Fruit fly (Drosophila melanogaster): Measurements from ENCODE around the gene CG11699.
A peak's percentile ranks its signal among the peaks of the same experiment; 100 is the strongest.

The CG11699 gene

dm6 chrX:11615652-11616495 is 45.5 kb downstream of the CG11699 start, which contains the start of the genes RPA3 and Met:
Gene RPA3 (minus strand): TSS chrX:11615840.
Gene Met (plus strand): TSS chrX:11616124.
- no peak for TF ChIP-seq CG1620 (GFP tag; optimal IDR thresholded peaks at IDR 0.05)
- no peak for TF ChIP-seq CG7045 (GFP tag; optimal IDR thresholded peaks at IDR 0.05)
- no peak for TF ChIP-seq CG12768 (GFP tag; optimal IDR thresholded peaks at IDR 0.05)
- peak; percentile 17 for TF ChIP-seq Mnt (GFP tag; optimal IDR thresholded peaks at IDR 0.05)
- no peak for TF ChIP-seq cic (GFP tag; optimal IDR thresholded peaks at IDR 0.05)
- peak; percentile 18 for TF ChIP-seq bab1 (GFP tag; optimal IDR thresholded peaks at IDR 0.05)
- no peak for TF ChIP-seq toe (GFP tag; optimal IDR thresholded peaks at IDR 0.05)
- TF ChIP-seq kay (GFP tag; ENCODE audit: borderline replicate concordance) = no peak
- TF ChIP-seq tj (GFP tag; optimal IDR thresholded peaks at IDR 0.05) = peak; percentile 84
- TF ChIP-seq CG5204 (GFP tag; optimal IDR thresholded peaks at IDR 0.05) = no peak
- no peak for TF ChIP-seq CG7101 (tag; optimal IDR thresholded peaks at IDR 0.05)

dm6 chrX:11616496-11616952 is 46.1 kb downstream of the CG11699 start:
- TF ChIP-seq pad (GFP tag; optimal IDR thresholded peaks at IDR 0.05) (peak; percentile 54), cnc (optimal IDR thresholded peaks at IDR 0.05) (no peak)

- TF ChIP-seq cic (GFP tag; optimal IDR thresholded peaks at IDR 0.05) (peak; percentile 60), Clk (GFP tag; optimal IDR thresholded peaks at IDR 0.05) (no peak)
These were observed 49.2 kb downstream of the CG11699 start for dm6 chrX:11619617-11620016.

- TF ChIP-seq CG7101 (tag; optimal IDR thresholded peaks at IDR 0.05) = no peak
- peak; percentile 31 for TF ChIP-seq cic (GFP tag; optimal IDR thresholded peaks at IDR 0.05)
These were observed 50.1 kb downstream of the CG11699 start for dm6 chrX:11620527-11620926.

All from whole organism, adult.